Fruit fly (Drosophila melanogaster): Measurements from ENCODE around the gene CG13887.
A peak's percentile ranks its signal among the peaks of the same experiment; 100 is the strongest.

Gene CG13887

DNA sequence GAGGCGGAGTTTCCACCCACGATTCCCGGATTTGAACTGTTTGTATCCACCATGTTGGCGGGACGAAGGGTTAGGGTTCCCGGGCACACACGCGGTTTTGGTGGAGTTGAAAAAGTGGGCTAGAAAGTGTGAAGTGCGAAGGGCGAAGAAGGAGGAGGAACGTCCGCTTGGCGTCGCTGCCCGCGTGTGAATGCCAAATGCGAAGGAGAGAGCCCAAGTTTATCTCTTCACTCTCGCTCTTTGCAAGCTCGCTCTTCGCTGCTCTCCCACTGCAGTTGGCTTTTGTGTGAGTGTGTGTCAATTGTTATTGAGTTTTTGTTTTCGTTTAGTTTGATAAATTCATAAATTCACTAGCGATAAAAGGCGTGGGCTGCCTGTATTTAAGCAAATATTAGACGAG, 43.2 kb downstream of the CG13887 start:
- TF ChIP-seq crol (GFP tag; IDR thresholded peaks at IDR 0.05) = peak; percentile 58
- TF ChIP-seq CTCF (GFP tag; optimal IDR thresholded peaks at IDR 0.05) = peak; percentile 15
- no peak for TF ChIP-seq CG9876 (GFP tag; optimal IDR thresholded peaks at IDR 0.05)
- peak; percentile 29 for TF ChIP-seq nom (GFP tag; optimal IDR thresholded peaks at IDR 0.05)
- peak; percentile 73; the same call in 3 of the 4 replicates for TF ChIP-seq chinmo (GFP tag; IDR thresholded peaks at IDR 0.05; ENCODE audit: partially characterized antibody)
- 0 out of 2 replicates have a peak, but pooled peaks have one; percentile 18 for TF ChIP-seq chm (GFP tag; IDR thresholded peaks at IDR 0.05)
- TF ChIP-seq Trl (optimal IDR thresholded peaks at IDR 0.05) = peak; percentile 79 to 83
- no peak for TF ChIP-seq Trl (GFP tag; optimal IDR thresholded peaks at IDR 0.05)
- TF ChIP-seq Mes4 (GFP tag; optimal IDR thresholded peaks at IDR 0.05) = no peak
- TF ChIP-seq CG3163 (GFP tag; optimal IDR thresholded peaks at IDR 0.05) = peak; percentile 50
- peak; percentile 33 for TF ChIP-seq cg (GFP tag; optimal IDR thresholded peaks at IDR 0.05)
- TF ChIP-seq CG7839 (tag; optimal IDR thresholded peaks at IDR 0.05) = no peak
- TF ChIP-seq zen2 (GFP tag; IDR thresholded peaks at IDR 0.05; ENCODE audit: partially characterized antibody) = 0 out of 3 replicates have a peak, but pooled peaks have one; percentile 16
- TF ChIP-seq CG8290 (GFP tag; optimal IDR thresholded peaks at IDR 0.05) = no peak
- TF ChIP-seq CG8290 (tag; optimal IDR thresholded peaks at IDR 0.05) = peak in 1 of 2 experiments; percentile 37
- no peak for TF ChIP-seq Ets65A (GFP tag)

dm6 chr3L:881496-882235, 44.0 kb downstream of the CG13887 start, which contains the start of gene CG13907:
Gene CG13907, minus strand, starts transcription at chr3L:882013.
- TF ChIP-seq Ets65A (GFP tag) (no peak), zen2 (GFP tag; IDR thresholded peaks at IDR 0.05; ENCODE audit: partially characterized antibody) (peak; percentile 47; the same call in 2 of the 3 replicates), stc (GFP tag; IDR thresholded peaks at IDR 0.05) (no peak), vnd (GFP tag; IDR thresholded peaks at IDR 0.05; ENCODE audit: partially characterized antibody) (no peak), CG2129 (GFP tag; IDR thresholded peaks at IDR 0.05; ENCODE audit: partially characterized antibody) (no peak), emc (GFP tag; optimal IDR thresholded peaks at IDR 0.05) (no peak), Scr (GFP tag; IDR thresholded peaks at IDR 0.05; ENCODE audit: partially characterized antibody) (no peak), Max (GFP tag; optimal IDR thresholded peaks at IDR 0.05) (peak; percentile 21), lbe (GFP tag; optimal IDR thresholded peaks at IDR 0.05) (peak; percentile 15), chm (GFP tag; IDR thresholded peaks at IDR 0.05) (no peak; the same call in 1 of the 2 replicates), Trl (optimal IDR thresholded peaks at IDR 0.05) (peak; percentile 87 to 93), Trl (GFP tag; optimal IDR thresholded peaks at IDR 0.05) (peak; percentile 40), Atf6 (GFP tag; IDR thresholded peaks at IDR 0.05) (0 out of 2 replicates have a peak, but pooled peaks have one; percentile 8), corto (GFP tag; optimal IDR thresholded peaks at IDR 0.05) (no peak), CrebB (tag; optimal IDR thresholded peaks at IDR 0.05) (no peak), Asciz (GFP tag; optimal IDR thresholded peaks at IDR 0.05) (no peak), Blimp-1 (GFP tag; optimal IDR thresholded peaks at IDR 0.05) (no peak), knrl (GFP tag; IDR thresholded peaks at IDR 0.05; ENCODE audit: partially characterized antibody) (0 out of 3 replicates have a peak, but pooled peaks have one; percentile 17), Hmr (GFP tag; optimal IDR thresholded peaks at IDR 0.05) (no peak), CG12744 (GFP tag; optimal IDR thresholded peaks at IDR 0.05) (no peak), CG10147 (GFP tag; optimal IDR thresholded peaks at IDR 0.05) (no peak), CG7372 (GFP tag; IDR thresholded peaks at IDR 0.05) (no peak), CG16779 (GFP tag; IDR thresholded peaks at IDR 0.05) (no peak), CG8359 (GFP tag; optimal IDR thresholded peaks at IDR 0.05; ENCODE audit: borderline replicate concordance) (no peak), CG31441 (GFP tag; IDR thresholded peaks at IDR 0.05) (no peak), D19B (GFP tag; optimal IDR thresholded peaks at IDR 0.05) (no peak), fd3F (GFP tag; optimal IDR thresholded peaks at IDR 0.05) (no peak), CG2120 (GFP tag; optimal IDR thresholded peaks at IDR 0.05) (no peak), CG8290 (GFP tag; optimal IDR thresholded peaks at IDR 0.05) (no peak), CG8290 (tag; optimal IDR thresholded peaks at IDR 0.05) (peak in 1 of 2 experiments; percentile 10), org-1 (GFP tag; optimal IDR thresholded peaks at IDR 0.05) (no peak), wek (GFP tag; optimal IDR thresholded peaks at IDR 0.05) (peak; percentile 49), crol (GFP tag; IDR thresholded peaks at IDR 0.05) (peak; percentile 61; the same call in 1 of the 2 replicates), nerfin-2 (GFP tag; IDR thresholded peaks at IDR 0.05; ENCODE audit: partially characterized antibody) (no peak), gsb-n (tag; optimal IDR thresholded peaks at IDR 0.05) (no peak), fd64A (GFP tag; optimal IDR thresholded peaks at IDR 0.05) (peak; percentile 37), sqz (GFP tag; optimal IDR thresholded peaks at IDR 0.05) (no peak), cg (GFP tag; optimal IDR thresholded peaks at IDR 0.05) (peak; percentile 22), CG13287 (GFP tag; IDR thresholded peaks at IDR 0.05; ENCODE audit: partially characterized antibody) (peak; percentile 43; the same call in 1 of the 2 replicates)
